Fruit fly (Drosophila melanogaster) whole organism, embryonic: ENCODE results near the gene CG31637.
A peak's percentile ranks its signal among the peaks of the same experiment; 100 is the strongest.

Experiments used
- Ada2b ChIP-seq: fragments of 200-800 bp; sonication (Bioruptor generic); IDR thresholded peaks from 2 replicates; pipeline ENCODE4 v1.3.6; 2022; ENCODE audit warnings: missing biosample characterization, missing genetic modification characterization
- Adf1 ChIP-seq: fragments of 200-800 bp; sonication (Bioruptor generic); IDR thresholded peaks from 2 replicates; pipeline ENCODE4 v1.3.6; 2022; ENCODE audit warnings: missing biosample characterization, missing genetic modification characterization
- CG10543 ChIP-seq: fragments of 200-800 bp; sonication (Bioruptor generic); optimal IDR thresholded peaks from 3 replicates; lab custom pipeline; 2017; ENCODE audit warnings: missing biosample characterization, mild to moderate bottlenecking, missing genetic modification characterization, moderate library complexity
- CG13775 ChIP-seq: fragments of 200-800 bp; sonication (Bioruptor generic); optimal IDR thresholded peaks from 3 replicates; lab custom pipeline; 2017; ENCODE audit warnings: missing biosample characterization, mild to moderate bottlenecking, missing genetic modification characterization
- CG14965 ChIP-seq: fragments of 200-800 bp; sonication (Bioruptor generic); optimal IDR thresholded peaks from 2 replicates; lab custom pipeline; 2016; ENCODE audit warnings: missing biosample characterization, missing genetic modification characterization, borderline replicate concordance
- CG1647 ChIP-seq: fragments of 200-800 bp; sonication (Bioruptor generic); optimal IDR thresholded peaks from 3 replicates; lab custom pipeline; 2016; ENCODE audit warnings: missing biosample characterization, missing genetic modification characterization
- CG32767 ChIP-seq: fragments of 200-800 bp; sonication (Bioruptor generic); IDR thresholded peaks from 2 replicates; pipeline ENCODE4 v1.3.6; 2022; ENCODE audit warnings: missing biosample characterization, missing genetic modification characterization
- CG4707 ChIP-seq: fragments of 200-800 bp; sonication (Bioruptor generic); optimal IDR thresholded peaks from 2 replicates; lab custom pipeline; 2018; ENCODE audit warnings: missing biosample characterization, mild to moderate bottlenecking, missing genetic modification characterization, moderate library complexity
- CG4820 ChIP-seq: fragments of 200-800 bp; sonication (Bioruptor generic); optimal IDR thresholded peaks from 3 replicates; lab custom pipeline; 2016; ENCODE audit warnings: missing biosample characterization, missing genetic modification characterization
- CG6254 ChIP-seq: fragments of 200-800 bp; sonication (Bioruptor generic); optimal IDR thresholded peaks from 3 replicates; lab custom pipeline; 2017; ENCODE audit warnings: mild to moderate bottlenecking, missing biosample characterization, missing genetic modification reagents, missing genetic modification characterization
- CG8290 ChIP-seq, 3 experiments: fragments of 200-800 bp; sonication (Bioruptor generic); optimal IDR thresholded peaks; 2 replicates each; lab custom pipeline; 2016 to 2019; ENCODE audit warnings: missing biosample characterization in 3 of 3, missing genetic modification characterization in 3 of 3, mild to moderate bottlenecking in 2 of 3, moderate library complexity in 1 of 3
- CG8359 ChIP-seq: fragments of 200-800 bp; sonication (Bioruptor generic); optimal IDR thresholded peaks from 2 replicates; lab custom pipeline; 2017; ENCODE audit warnings: missing biosample characterization, mild to moderate bottlenecking, missing genetic modification characterization, borderline replicate concordance
- CG8944 ChIP-seq: fragments of 200-800 bp; sonication (Bioruptor generic); optimal IDR thresholded peaks from 3 replicates; lab custom pipeline; 2016; ENCODE audit warnings: missing biosample characterization, missing genetic modification characterization
- CG9609 ChIP-seq: fragments of 200-800 bp; sonication (Bioruptor generic); optimal IDR thresholded peaks from 3 replicates; lab custom pipeline; 2016; ENCODE audit warnings: missing biosample characterization, missing genetic modification characterization
- CG9817 ChIP-seq: fragments of 200-800 bp; sonication (Bioruptor generic); optimal IDR thresholded peaks from 2 replicates; lab custom pipeline; 2018; ENCODE audit warnings: missing biosample characterization, mild to moderate bottlenecking, missing genetic modification characterization, moderate library complexity
- CTCF ChIP-seq: fragments of 200-800 bp; sonication (Bioruptor generic); optimal IDR thresholded peaks from 2 replicates; lab custom pipeline; 2017; ENCODE audit warnings: missing biosample characterization, mild to moderate bottlenecking, missing genetic modification characterization, moderate library complexity
- Dip3 ChIP-seq: fragments of 200-800 bp; sonication (Bioruptor generic); optimal IDR thresholded peaks from 3 replicates; lab custom pipeline; 2016; ENCODE audit warnings: missing biosample characterization, missing genetic modification characterization
- Doc2 ChIP-seq: fragments of 200-800 bp; sonication (Bioruptor generic); IDR thresholded peaks from 2 replicates; pipeline ENCODE4 v1.3.6; 2022; ENCODE audit warnings: missing biosample characterization, missing genetic modification characterization
- HLH54F ChIP-seq: fragments of 200-800 bp; sonication (Bioruptor generic); optimal IDR thresholded peaks from 3 replicates; lab custom pipeline; 2016; ENCODE audit warnings: missing biosample characterization, missing genetic modification characterization
- Hey ChIP-seq: fragments of 200-800 bp; sonication (Bioruptor generic); optimal IDR thresholded peaks from 3 replicates; lab custom pipeline; 2018; ENCODE audit warnings: missing biosample characterization, mild to moderate bottlenecking, missing genetic modification characterization
- Hr39 ChIP-seq: fragments of >200 bp; optimal IDR thresholded peaks from 2 replicates; lab custom pipeline; 2017
- Hr78 ChIP-seq, 2 experiments: fragments of 200-800 bp in 1 of 2; fragments of >200 bp in 1 of 2; sonication (Bioruptor generic) in 1 of 2; optimal IDR thresholded peaks; 2 replicates each; lab custom pipeline; 2017 to 2019; ENCODE audit warnings: missing biosample characterization in 2 of 2, missing genetic modification characterization in 2 of 2, mild to moderate bottlenecking in 1 of 2, moderate library complexity in 1 of 2
- Lpt ChIP-seq: fragments of >200 bp; optimal IDR thresholded peaks from 2 replicates; lab custom pipeline; 2018; ENCODE audit warnings: missing biosample characterization, missing genetic modification characterization
- Mad ChIP-seq: fragments of 200-800 bp; sonication (Bioruptor generic); optimal IDR thresholded peaks from 2 replicates; lab custom pipeline; 2016; ENCODE audit warnings: missing biosample characterization, missing genetic modification characterization
- Neu2 ChIP-seq: fragments of 200-800 bp; sonication (Bioruptor generic); optimal IDR thresholded peaks from 3 replicates; lab custom pipeline; 2016; ENCODE audit warnings: missing biosample characterization, missing genetic modification characterization, borderline replicate concordance
- Nf-YC ChIP-seq: fragments of 200-800 bp; optimal IDR thresholded peaks from 3 replicates; lab custom pipeline; 2019; ENCODE audit warnings: missing biosample characterization, mild to moderate bottlenecking, missing genetic modification characterization, moderate library complexity
- PHDP ChIP-seq: fragments of 200-800 bp; sonication (Bioruptor generic); optimal IDR thresholded peaks from 3 replicates; lab custom pipeline; 2018; ENCODE audit warnings: missing biosample characterization, mild to moderate bottlenecking, missing genetic modification characterization, moderate library complexity
- Sox100B ChIP-seq: fragments of 200-800 bp; sonication (Bioruptor generic); optimal IDR thresholded peaks from 3 replicates; lab custom pipeline; 2018; ENCODE audit warnings: missing biosample characterization, mild to moderate bottlenecking, missing genetic modification characterization
- TFAM ChIP-seq: fragments of 200-800 bp; sonication (Bioruptor generic); optimal IDR thresholded peaks from 2 replicates; lab custom pipeline; 2017; ENCODE audit warnings: missing biosample characterization, missing genetic modification characterization, inconsistent platforms
- YL-1 ChIP-seq: fragments of 200-800 bp; sonication (Bioruptor generic); optimal IDR thresholded peaks from 3 replicates; lab custom pipeline; 2017; ENCODE audit warnings: missing biosample characterization, mild to moderate bottlenecking, missing genetic modification characterization
- ab ChIP-seq: fragments of 200-800 bp; sonication (Bioruptor generic); optimal IDR thresholded peaks from 2 replicates; lab custom pipeline; 2016; ENCODE audit warnings: missing biosample characterization, missing genetic modification characterization
- aop ChIP-seq: fragments of 200-800 bp; sonication (Bioruptor generic); IDR thresholded peaks from 2 replicates; pipeline ENCODE4 v1.3.6; 2022; ENCODE audit warnings: missing biosample characterization, missing genetic modification characterization
- bcd ChIP-seq: fragments of 200-800 bp; sonication (Bioruptor generic); optimal IDR thresholded peaks from 2 replicates; lab custom pipeline; 2017; ENCODE audit warnings: missing biosample characterization, mild to moderate bottlenecking, missing genetic modification characterization
- ci ChIP-seq: fragments of 200-800 bp; sonication (Bioruptor generic); IDR thresholded peaks from 3 replicates; pipeline ENCODE4 v1.3.6; 2022; ENCODE audit warnings: missing biosample characterization, missing genetic modification characterization
- disco-r ChIP-seq: fragments of 200-800 bp; sonication (Bioruptor generic); optimal IDR thresholded peaks from 2 replicates; lab custom pipeline; 2016; ENCODE audit warnings: missing biosample characterization, missing genetic modification characterization
- esg ChIP-seq: fragments of 200-800 bp; sonication (Bioruptor generic); conservative IDR thresholded peaks from 2 replicates; pipeline ENCODE4 v1.3.6; 2022; ENCODE audit warnings: missing biosample characterization, missing genetic modification characterization
- ewg ChIP-seq: fragments of 200-800 bp; sonication (Bioruptor generic); optimal IDR thresholded peaks from 3 replicates; lab custom pipeline; 2017; ENCODE audit warnings: mild to moderate bottlenecking, missing biosample characterization, missing genetic modification reagents, missing genetic modification characterization
- fd96Cb ChIP-seq: fragments of 200-800 bp; sonication (Bioruptor generic); optimal IDR thresholded peaks from 2 replicates; lab custom pipeline; 2018; ENCODE audit warnings: missing biosample characterization, mild to moderate bottlenecking, missing genetic modification characterization, moderate library complexity
- fru ChIP-seq: fragments of >200 bp; optimal IDR thresholded peaks from 2 replicates; lab custom pipeline; 2017
- gcm2 ChIP-seq: fragments of 200-800 bp; sonication (Bioruptor generic); optimal IDR thresholded peaks from 2 replicates; lab custom pipeline; 2016; ENCODE audit warnings: missing biosample characterization, missing genetic modification characterization
- nerfin-1 ChIP-seq: fragments of 200-800 bp; sonication (Bioruptor generic); optimal IDR thresholded peaks from 3 replicates; lab custom pipeline; 2019; ENCODE audit warnings: missing biosample characterization, mild to moderate bottlenecking, missing genetic modification characterization, moderate library complexity
- rib ChIP-seq: fragments of 200-800 bp; sonication (Bioruptor generic); IDR thresholded peaks from 2 replicates; pipeline ENCODE4 v1.3.6; 2022; ENCODE audit warnings: missing biosample characterization, missing genetic modification characterization
- sr ChIP-seq: fragments of 200-800 bp; sonication (Bioruptor generic); IDR thresholded peaks from 3 replicates; pipeline ENCODE4 v1.3.6; 2022; ENCODE audit warnings: missing biosample characterization, missing genetic modification characterization
- toy ChIP-seq: fragments of 200-800 bp; sonication (Bioruptor generic); IDR thresholded peaks from 2 replicates; pipeline ENCODE4 v1.3.6; 2022; ENCODE audit warnings: missing biosample characterization, missing genetic modification characterization
- trem ChIP-seq: fragments of 200-800 bp; optimal IDR thresholded peaks from 3 replicates; lab custom pipeline; 2019; ENCODE audit warnings: missing biosample characterization, mild to moderate bottlenecking, missing genetic modification characterization, moderate library complexity
- usp ChIP-seq: fragments of >200 bp; optimal IDR thresholded peaks from 2 replicates; lab custom pipeline; 2017; ENCODE audit warnings: missing biosample characterization, missing genetic modification characterization
- vvl ChIP-seq: fragments of 200-800 bp; sonication (Bioruptor generic); IDR thresholded peaks from 2 replicates; pipeline ENCODE4 v1.3.6; 2022; ENCODE audit warnings: missing biosample characterization, missing genetic modification characterization
- zen2 ChIP-seq: fragments of 200-800 bp; sonication (Bioruptor generic); IDR thresholded peaks from 3 replicates; pipeline ENCODE4 v1.3.6; 2022; ENCODE audit warnings: missing biosample characterization, missing genetic modification characterization; ENCODE audit not compliant: partially characterized antibody
- zfh1 ChIP-seq: fragments of 200-800 bp; sonication (Bioruptor generic); IDR thresholded peaks from 3 replicates; pipeline ENCODE4 v1.3.6; 2022; ENCODE audit warnings: missing biosample characterization, missing genetic modification characterization

CG31637 gene

DNA sequence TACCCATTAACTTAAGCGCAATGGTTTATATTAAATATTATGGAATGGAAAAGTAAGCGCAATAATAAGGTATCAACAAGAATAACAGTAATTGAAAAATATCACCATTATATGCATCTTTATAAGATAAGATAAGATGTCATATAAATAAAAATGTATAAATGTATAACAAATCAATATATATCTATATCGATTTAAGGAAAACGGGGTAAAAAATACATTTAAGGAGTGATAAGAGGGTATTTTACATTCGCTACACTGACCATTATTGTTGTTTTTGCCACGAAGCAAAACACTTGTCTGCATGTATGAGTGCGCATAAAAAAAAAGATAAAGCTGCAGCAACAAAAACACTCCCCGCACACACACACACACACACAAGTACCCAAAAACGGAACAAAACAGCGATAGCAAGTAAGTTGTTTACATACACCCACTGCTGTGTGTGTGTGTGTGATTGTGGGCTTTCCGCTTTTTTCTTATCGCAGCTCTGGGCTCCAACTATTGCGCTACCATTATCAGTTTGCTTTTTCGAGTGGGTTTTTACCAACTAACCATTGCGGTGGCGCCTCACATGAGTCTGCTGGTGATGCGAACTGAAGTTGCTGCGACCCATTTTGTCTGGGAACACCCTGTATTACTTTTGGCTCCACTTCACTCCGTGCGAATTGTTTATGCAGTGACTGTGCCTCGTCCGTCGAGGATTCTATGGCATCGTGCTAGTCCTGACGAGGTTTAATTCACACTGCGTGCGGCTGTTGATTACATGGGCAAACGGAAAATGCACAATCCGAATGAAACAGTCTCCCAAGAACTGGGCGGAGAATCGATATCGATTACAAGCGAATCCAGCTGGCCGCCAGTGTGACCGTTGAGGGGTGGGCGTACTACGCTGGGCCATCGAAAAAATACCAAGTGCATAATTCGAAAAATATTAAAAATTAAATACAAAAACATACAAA is 25.1 kb upstream of the CG31637 start, which contains the start of gene mmy (continued):
- TF ChIP-seq zfh1 (GFP tag; lab: Robert Waterston, UW) (no peak), aop (GFP tag; lab: Robert Waterston, UW) (peak; percentile 84), ab (GFP tag; lab: Kevin White, UChicago) (no peak), PHDP (tag; lab: Kevin White, UChicago) (peak; percentile 73), YL-1 (GFP tag; lab: Kevin White, UChicago) (peak; percentile 29), CG14965 (GFP tag; lab: Kevin White, UChicago) (no peak), Lpt (no peak), bcd (GFP tag; lab: Kevin White, UChicago) (peak; percentile 61), CG32767 (GFP tag; lab: Robert Waterston, UW) (0 out of 2 replicates have a peak, but pooled peaks have one; percentile 9), nerfin-1 (tag; lab: Kevin White, UChicago) (peak; percentile 34), TFAM (no peak), fd96Cb (tag; lab: Kevin White, UChicago) (peak; percentile 47), CG8944 (GFP tag; lab: Kevin White, UChicago) (peak; percentile 19), Hey (no peak), toy (GFP tag; lab: Robert Waterston, UW) (no peak), disco-r (no peak), CG8359 (no peak), Nf-YC (tag; lab: Kevin White, UChicago) (no peak), ewg (GFP tag; lab: Kevin White, UChicago) (peak; percentile 21), Ada2b (GFP tag; lab: Robert Waterston, UW) (no peak), CG9609 (peak; percentile 10), Adf1 (GFP tag; lab: Robert Waterston, UW) (no peak; the same call in 1 of the 2 replicates), Mad (GFP tag; lab: Kevin White, UChicago) (peak; percentile 33), CG4707 (GFP tag; lab: Kevin White, UChicago) (peak; percentile 38), Hr78 (GFP tag; optimal IDR thresholded peaks at IDR 0.05; lab: Kevin White, UChicago) (peak in 1 of 2 experiments; percentile 57), Hr39 (no peak), Neu2 (GFP tag; lab: Kevin White, UChicago) (no peak), Sox100B (GFP tag; lab: Kevin White, UChicago) (peak; percentile 39), CG4820 (GFP tag; lab: Kevin White, UChicago) (no peak), sr (GFP tag; lab: Robert Waterston, UW) (peak; percentile 54; the same call in 2 of the 3 replicates), CG6254 (peak; percentile 99), usp (GFP tag; lab: Kevin White, UChicago) (no peak), CG8290 (GFP tag; optimal IDR thresholded peaks at IDR 0.05; lab: Kevin White, UChicago) (no peak), CG8290 (tag; optimal IDR thresholded peaks at IDR 0.05; lab: Kevin White, UChicago) (peak in 1 of 2 experiments; percentile 68), zen2 (GFP tag; lab: Robert Waterston, UW) (no peak), rib (GFP tag; lab: Robert Waterston, UW) (peak; percentile 39; the same call in 1 of the 2 replicates), trem (tag; lab: Kevin White, UChicago) (peak; percentile 38), esg (peak; percentile 52; the same call in 1 of the 2 replicates), fru (lab: Kevin White, UChicago) (no peak), ci (GFP tag; lab: Robert Waterston, UW) (peak; percentile 62; the same call in 1 of the 3 replicates), vvl (GFP tag; lab: Robert Waterston, UW) (peak; percentile 37), gcm2 (GFP tag; lab: Kevin White, UChicago) (no peak), Dip3 (no peak), CG10543 (peak; percentile 94), CTCF (GFP tag; lab: Kevin White, UChicago) (peak; percentile 64), CG1647 (GFP tag; lab: Kevin White, UChicago) (no peak), HLH54F (GFP tag; lab: Kevin White, UChicago) (peak; percentile 32), Doc2 (GFP tag; lab: Robert Waterston, UW) (no peak), CG13775 (no peak), CG9817 (tag; lab: Kevin White, UChicago) (peak; percentile 6)
